Worm (Caenorhabditis elegans): ENCODE data around the gene T19H5.4.

DNA sequence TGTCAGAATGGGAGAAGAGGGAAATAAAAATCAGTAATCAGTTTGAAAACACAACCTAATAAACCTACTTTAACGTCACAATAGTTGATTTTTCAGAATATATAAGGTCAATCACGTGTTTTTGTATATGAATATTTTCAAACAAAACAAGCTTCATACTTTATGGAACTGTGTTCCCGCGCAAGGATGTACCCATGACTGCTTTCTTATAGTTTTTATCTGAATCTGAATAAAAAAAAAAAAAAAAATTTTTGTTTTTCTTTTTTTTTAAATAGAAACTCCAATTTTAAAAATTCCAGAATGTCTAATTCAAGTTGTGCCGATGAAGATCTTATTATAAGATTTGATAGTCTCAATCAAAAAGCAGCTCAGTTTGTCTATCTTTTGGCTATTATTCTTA lies 41.3 kb upstream of the T19H5.4 start, which contains the start of gene sra-2:
- TF ChIP-seq unc-62 (GFP tag; optimal IDR thresholded peaks at IDR 0.05) (no peak), ceh-83 (GFP tag; optimal IDR thresholded peaks at IDR 0.05) (no peak), nhr-12 (tag; optimal IDR thresholded peaks at IDR 0.05) (no peak)

Data from whole organism, mixed stage, embryonic.